Worm (Caenorhabditis elegans): Measurements from ENCODE around the gene ttm-2.

ce11 chrII:4726120-4726519 is 40.1 kb downstream of the ttm-2 start, which contains the start of gene F10G7.10:
- TF ChIP-seq lir-1 (GFP tag; conservative IDR thresholded peaks at IDR 0.05) (no peak), hmg-1.2 (GFP tag; IDR thresholded peaks at IDR 0.05) (peak; percentile 35; the same call in 1 of the 2 replicates), dpl-1 (GFP tag; optimal IDR thresholded peaks at IDR 0.05) (no peak)

Data from whole organism, young adult.